Worm (Caenorhabditis elegans): Measurements from ENCODE around the gene B0198.2.

ce11 chrX:12068250-12068649 is 42.7 kb downstream of the B0198.2 start, which contains the start of gene lgc-24:
- TF ChIP-seq klf-2 (GFP tag; conservative IDR thresholded peaks at IDR 0.05): no peak
- no peak for TF ChIP-seq ztf-23 (GFP tag; IDR thresholded peaks at IDR 0.05)
- TF ChIP-seq tab-1 (GFP tag; IDR thresholded peaks at IDR 0.05): no peak
- no peak for TF ChIP-seq cog-1 (tag; optimal IDR thresholded peaks at IDR 0.05)
- no peak for TF ChIP-seq med-1 (GFP tag; optimal IDR thresholded peaks at IDR 0.05; ENCODE audit: insufficient read depth)
- TF ChIP-seq T22C8.4 (GFP tag; IDR thresholded peaks at IDR 0.05): no peak

All from whole organism, midembryonic.